Worm (Caenorhabditis elegans): ENCODE data around the gene xbx-9.

The xbx-9 gene

DNA sequence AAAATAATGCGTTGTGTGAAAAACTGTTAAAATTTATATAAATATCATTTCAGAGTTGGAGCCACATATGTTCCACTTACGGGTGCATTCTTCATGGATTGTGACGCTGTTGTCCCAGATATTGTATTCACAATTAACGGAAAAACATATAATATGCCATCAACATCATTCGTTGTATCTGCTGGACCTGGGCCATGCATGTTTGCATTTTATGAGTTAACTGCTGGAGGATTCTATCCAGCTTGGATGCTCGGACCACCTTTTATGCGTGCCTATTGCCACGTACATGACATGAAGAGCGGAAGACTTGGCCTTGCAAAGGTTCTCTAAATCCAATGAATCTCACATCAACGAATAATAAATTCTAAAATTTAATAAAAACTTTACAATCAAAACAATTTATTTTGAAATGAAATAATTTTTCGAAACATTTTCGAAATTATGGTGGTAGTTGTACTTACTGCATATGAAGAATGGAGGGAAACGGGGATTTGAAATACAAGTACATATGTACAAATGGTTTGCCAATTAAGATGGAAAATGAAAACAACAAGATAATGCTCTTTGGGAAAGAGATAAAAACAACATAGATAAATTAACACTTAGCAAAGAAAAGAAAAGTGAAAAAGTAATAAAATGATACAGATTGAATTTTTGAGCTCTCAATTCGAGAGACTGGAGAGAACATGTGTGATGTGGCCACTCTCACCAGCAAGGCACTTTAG is 9.9 kb downstream of the xbx-9 start (continued):
- TF ChIP-seq hmg-20 (GFP tag; IDR thresholded peaks at IDR 0.05) (no peak), ceh-91 (GFP tag; IDR thresholded peaks at IDR 0.05) (no peak), dpff-1 (tag; optimal IDR thresholded peaks at IDR 0.05) (no peak), nhr-90 (tag; optimal IDR thresholded peaks at IDR 0.05) (peak; percentile 38), xnd-1 (tag; optimal IDR thresholded peaks at IDR 0.05) (no peak), F57C9.4 (tag; optimal IDR thresholded peaks at IDR 0.05) (no peak), fkh-3 (tag; optimal IDR thresholded peaks at IDR 0.05) (no peak), B0261.1 (tag; optimal IDR thresholded peaks at IDR 0.05) (no peak)

DNA sequence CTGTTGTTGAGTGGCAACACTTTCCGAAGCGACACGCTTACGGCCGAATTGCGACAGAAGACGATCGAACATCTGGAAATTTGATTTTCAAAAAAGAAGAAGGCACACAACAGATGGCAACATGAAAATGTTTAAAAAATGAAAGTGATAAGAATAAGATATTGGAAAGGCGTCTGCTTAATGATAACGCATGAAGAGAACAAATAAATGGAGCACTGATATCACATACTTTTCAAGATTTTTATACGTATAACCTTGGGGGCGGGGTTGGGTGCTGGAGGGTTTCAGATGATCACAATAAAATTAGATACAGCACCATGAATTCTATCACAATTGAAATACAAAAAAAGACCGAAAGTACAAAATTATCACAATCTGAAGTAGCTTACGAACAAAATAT is 11.0 kb downstream of the xbx-9 start, which contains the start of gene C15C8.7:
C15C8.7 (minus strand) TSS at position 72 of the 400 bp plus-strand sequence.
- TF ChIP-seq lin-40 (tag; optimal IDR thresholded peaks at IDR 0.05), result no peak
- no peak for TF ChIP-seq dpff-1 (tag; optimal IDR thresholded peaks at IDR 0.05)
- TF ChIP-seq nhr-80 (tag; optimal IDR thresholded peaks at IDR 0.05), result peak; percentile 26
- TF ChIP-seq snpc-4 (GFP tag; optimal IDR thresholded peaks at IDR 0.05), result no peak
- TF ChIP-seq snpc-4 (tag; optimal IDR thresholded peaks at IDR 0.05), result no peak

DNA sequence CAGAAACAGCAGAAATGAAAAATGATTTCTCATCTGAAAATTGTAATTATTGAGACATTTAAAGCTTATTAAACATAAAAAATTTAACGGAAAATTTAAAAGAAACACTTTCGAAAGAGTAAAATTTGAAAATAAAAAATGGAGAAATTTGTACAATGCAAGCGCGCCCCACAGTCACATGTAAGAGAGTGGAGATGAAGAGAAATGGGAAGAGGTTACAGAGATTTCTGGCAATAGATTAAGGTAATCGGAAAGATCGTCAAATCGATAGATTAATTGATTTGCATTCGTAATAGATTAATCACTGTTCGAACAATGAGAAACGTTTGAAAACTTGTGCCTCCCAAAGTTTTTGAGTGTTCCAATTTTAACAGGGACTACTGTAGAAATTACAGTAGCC is 13.4 kb downstream of the xbx-9 start, which contains the start of gene C15C8.4:
C15C8.4 (minus strand) TSS at position 33 of the 400 bp plus-strand sequence.
- TF ChIP-seq nhr-120 (GFP tag; IDR thresholded peaks at IDR 0.05) (no peak), Y53G8AR.9 (GFP tag; conservative IDR thresholded peaks at IDR 0.05) (no peak), rcor-1 (GFP tag; IDR thresholded peaks at IDR 0.05) (no peak), nfyb-1 (GFP tag; IDR thresholded peaks at IDR 0.05) (no peak), let-607 (tag; optimal IDR thresholded peaks at IDR 0.05) (no peak), tlf-1 (GFP tag; optimal IDR thresholded peaks at IDR 0.05) (no peak), Y95B8A.8 (GFP tag; IDR thresholded peaks at IDR 0.05) (no peak), hsf-1 (GFP tag; IDR thresholded peaks at IDR 0.05) (no peak), snpc-3.4 (tag; optimal IDR thresholded peaks at IDR 0.05) (no peak), K12H6.12 (tag; optimal IDR thresholded peaks at IDR 0.05) (no peak), attf-5 (GFP tag; optimal IDR thresholded peaks at IDR 0.05) (no peak), mes-4 (tag; optimal IDR thresholded peaks at IDR 0.05) (no peak)

DNA sequence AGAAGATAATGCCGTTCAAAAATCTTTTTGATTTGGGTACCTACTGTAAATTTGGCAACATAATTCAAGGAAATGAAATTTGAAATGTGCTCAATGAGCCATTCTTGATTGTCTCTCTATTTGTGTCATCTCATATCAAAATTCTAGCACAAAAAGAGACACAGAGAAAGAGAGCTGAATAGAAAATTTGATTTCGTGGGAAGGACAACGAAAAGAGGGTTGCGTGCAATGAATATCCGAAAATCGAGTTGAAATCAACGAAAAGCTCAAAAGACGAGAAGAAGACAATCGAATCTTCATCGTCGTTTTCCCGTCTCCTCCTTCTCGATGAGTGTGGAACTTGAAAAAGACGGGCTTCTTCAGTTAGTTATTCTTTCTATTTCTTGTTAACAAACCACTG is 13.9 kb downstream of the xbx-9 start, which contains the start of gene C15C8.5:
C15C8.5 (plus strand) TSS at position 152 of the 400 bp plus-strand sequence.
- TF ChIP-seq sdz-38 (tag; optimal IDR thresholded peaks at IDR 0.05) (no peak), hsf-1 (GFP tag; IDR thresholded peaks at IDR 0.05) (no peak), T26A5.8 (tag; optimal IDR thresholded peaks at IDR 0.05) (no peak), F33H1.4 (GFP tag; IDR thresholded peaks at IDR 0.05) (no peak), let-526 (GFP tag; IDR thresholded peaks at IDR 0.05) (no peak), F52B5.7 (tag; optimal IDR thresholded peaks at IDR 0.05) (no peak), nhr-80 (tag; optimal IDR thresholded peaks at IDR 0.05) (no peak), mes-4 (tag; optimal IDR thresholded peaks at IDR 0.05) (no peak), aptf-3 (GFP tag; IDR thresholded peaks at IDR 0.05) (no peak), Y56A3A.18 (GFP tag; IDR thresholded peaks at IDR 0.05) (no peak), atf-7 (tag; optimal IDR thresholded peaks at IDR 0.05) (no peak), egl-18 (GFP tag; IDR thresholded peaks at IDR 0.05) (no peak), gei-17 (GFP tag; optimal IDR thresholded peaks at IDR 0.05) (no peak), mcd-1 (GFP tag; IDR thresholded peaks at IDR 0.05) (no peak)

Measured in whole organism, young adult.